Worm (Caenorhabditis elegans) whole organism, L4 larva: ENCODE results near the gene ZK757.1.

Experiments
- ZK546.5 ChIP-seq, 2 experiments: sonication (generic microtip); optimal IDR thresholded peaks; 2 replicates each; lab custom pipeline; 2017; ENCODE audit warnings: missing biosample characterization in 2 of 2, missing genetic modification characterization in 2 of 2
- aly-2 ChIP-seq: sonication (generic microtip); optimal IDR thresholded peaks from 2 replicates; lab custom pipeline; 2018; ENCODE audit warnings: missing biosample characterization, missing genetic modification characterization
- hlh-11 ChIP-seq: fragments of 200-800 bp; sonication (Bioruptor generic); optimal IDR thresholded peaks from 2 replicates; lab custom pipeline; 2018; ENCODE audit warnings: mild to moderate bottlenecking, missing genetic modification characterization, missing compliant biosample characterization
- hmg-1.1 ChIP-seq: fragments of 200-800 bp; sonication (Bioruptor generic); IDR thresholded peaks from 2 replicates; pipeline ENCODE4 v1.3.6; 2022; ENCODE audit warnings: missing genetic modification reagents, missing genetic modification characterization, missing compliant biosample characterization
- lin-1 ChIP-seq: fragments of 200-800 bp; sonication (Bioruptor generic); IDR thresholded peaks from 2 replicates; pipeline ENCODE4 v1.3.6; 2022; ENCODE audit warnings: missing genetic modification reagents, missing genetic modification characterization, missing compliant biosample characterization
- mdl-1 ChIP-seq, 2 experiments: fragments of 150-350 bp in 1 of 2; sonication (generic microtip) in 1 of 2; optimal IDR thresholded peaks; 2 replicates each; lab custom pipeline; 2014 to 2017; ENCODE audit warnings: missing biosample characterization in 2 of 2, missing genetic modification characterization in 2 of 2
- mdt-29 ChIP-seq: fragments of 200-800 bp; sonication (Bioruptor generic); IDR thresholded peaks from 2 replicates; pipeline ENCODE4 v1.3.6; 2022; ENCODE audit warnings: missing genetic modification reagents, missing genetic modification characterization, missing compliant biosample characterization
- nhr-11 ChIP-seq: fragments of 150-350 bp; optimal IDR thresholded peaks from 2 replicates; lab custom pipeline; 2014; ENCODE audit warnings: missing biosample characterization, missing genetic modification characterization
- nhr-237 ChIP-seq: sonication (generic microtip); optimal IDR thresholded peaks from 2 replicates; lab custom pipeline; 2017; ENCODE audit warnings: missing biosample characterization, missing genetic modification characterization
- nhr-25 ChIP-seq: sonication (generic microtip); optimal IDR thresholded peaks from 2 replicates; lab custom pipeline; 2017; ENCODE audit warnings: missing genetic modification characterization, mild to moderate bottlenecking, missing compliant biosample characterization, antibody characterized with exemption, moderate library complexity, borderline replicate concordance; ENCODE audit not compliant: insufficient read depth
- nhr-6 ChIP-seq: fragments of 150-350 bp; optimal IDR thresholded peaks from 2 replicates; lab custom pipeline; 2014; ENCODE audit warnings: missing biosample characterization, missing genetic modification characterization
- skn-1 ChIP-seq: fragments of 150-350 bp; optimal IDR thresholded peaks from 2 replicates; lab custom pipeline; 2014; ENCODE audit warnings: missing biosample characterization, missing genetic modification characterization
- unc-62 ChIP-seq, 3 experiments: fragments of 150-350 bp in 1 of 3; sonication (generic microtip); optimal IDR thresholded peaks in 2 of 3; peaks in 1 of 3; 1 replicate in 1 of 3; 2 replicates in 2 of 3; lab custom pipeline; 2014 to 2017; ENCODE audit warnings: missing biosample characterization in 3 of 3, missing genetic modification characterization in 3 of 3, missing genetic modification reagents in 3 of 3, missing genotype in 1 of 3
- ztf-11 ChIP-seq: fragments of 150-350 bp; optimal IDR thresholded peaks from 2 replicates; lab custom pipeline; 2014; ENCODE audit warnings: missing biosample characterization, missing genetic modification characterization

ce11 chrIII:9862469-9862868 lies 8.5 kb downstream of the ZK757.1 start:
- TF ChIP-seq hmg-1.1 (GFP tag; lab: Robert Waterston, UW) (no peak), skn-1 (tag; lab: Kevin White, UChicago) (no peak), nhr-11 (no peak), nhr-25 (tag; lab: Kevin White, UChicago) (no peak), hlh-11 (tag; lab: Kevin White, UChicago) (no peak), lin-1 (no peak), mdl-1 (tag; optimal IDR thresholded peaks at IDR 0.05; lab: Kevin White, UChicago) (no peak), mdt-29 (GFP tag; lab: Robert Waterston, UW) (no peak), unc-62 (GFP tag; optimal IDR thresholded peaks at IDR 0.05 in 1 of 2; lab: Kevin White, UChicago) (no peak), unc-62 (tag; optimal IDR thresholded peaks at IDR 0.05; lab: Kevin White, UChicago) (no peak), ZK546.5 (tag; optimal IDR thresholded peaks at IDR 0.05; lab: Kevin White, UChicago) (no peak), ztf-11 (tag; lab: Kevin White, UChicago) (no peak), aly-2 (tag; lab: Kevin White, UChicago) (no peak), nhr-6 (tag; lab: Kevin White, UChicago) (no peak), nhr-237 (tag; lab: Kevin White, UChicago) (no peak)
